Fruit fly (Drosophila melanogaster) ovary, adult (tissue): Measurements from ENCODE around the gene CG16820.

Experiments used
- CG17801 ChIP-seq: fragments of 200-800 bp; optimal IDR thresholded peaks from 2 replicates; lab custom pipeline; 2019; ENCODE audit warnings: missing biosample characterization, mild to moderate bottlenecking, missing genetic modification characterization, moderate library complexity; ENCODE audit not compliant: partially characterized antibody

Gene CG16820

DNA sequence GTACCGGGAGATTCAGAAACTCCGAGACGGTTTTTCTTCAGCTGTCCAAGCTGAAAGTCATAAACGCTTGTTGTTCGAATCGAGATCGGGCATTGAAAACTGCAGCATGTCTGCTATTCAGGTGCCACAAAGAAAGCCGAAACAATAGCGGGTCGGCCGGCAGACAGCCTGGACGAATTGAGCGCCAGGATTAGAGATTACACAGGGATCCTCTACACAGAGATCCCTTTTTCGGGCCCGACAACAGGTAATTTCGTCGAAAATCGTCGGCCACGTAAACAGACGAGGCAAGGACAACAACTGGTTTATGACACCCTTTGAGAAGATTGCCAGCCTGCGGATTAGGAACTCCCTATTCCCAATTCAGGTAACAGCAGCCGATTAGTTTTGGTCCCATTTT lies 18.8 kb upstream of the CG16820 start, which contains the start of gene CG16813:
Gene CG16813, plus strand, starts transcription at position 288 of the 400 bp plus-strand sequence.
- no peak for TF ChIP-seq CG17801 (GFP tag; lab: Kevin White, UChicago)

DNA sequence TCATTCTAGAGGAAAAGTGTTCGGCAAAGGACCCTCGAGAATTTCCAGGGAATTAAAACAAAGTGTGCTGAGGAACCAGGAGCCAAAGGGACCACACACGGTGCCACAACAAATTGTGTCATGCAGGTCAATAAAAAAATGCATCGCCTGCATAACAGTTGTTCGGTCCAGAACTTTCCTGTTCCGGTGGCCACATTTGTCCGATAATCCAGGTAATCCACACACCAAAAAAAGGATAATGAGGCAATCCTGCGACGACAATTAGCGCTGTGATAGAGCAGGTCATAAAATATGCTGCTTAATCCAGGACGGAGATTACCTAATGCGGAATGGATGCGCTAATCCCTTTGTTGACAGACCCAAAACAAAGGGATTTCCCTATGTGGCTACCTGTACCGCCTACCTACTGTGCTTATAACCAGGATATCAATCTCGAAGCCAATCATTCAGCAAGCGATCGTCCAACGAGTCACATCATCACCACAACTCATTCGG lies 16.6 kb upstream of the CG16820 start, which contains the start of gene CG16815:
Gene CG16815, plus strand, starts transcription at position 445 of the 495 bp plus-strand sequence.
- TF ChIP-seq CG17801 (GFP tag; lab: Kevin White, UChicago) = no peak

DNA sequence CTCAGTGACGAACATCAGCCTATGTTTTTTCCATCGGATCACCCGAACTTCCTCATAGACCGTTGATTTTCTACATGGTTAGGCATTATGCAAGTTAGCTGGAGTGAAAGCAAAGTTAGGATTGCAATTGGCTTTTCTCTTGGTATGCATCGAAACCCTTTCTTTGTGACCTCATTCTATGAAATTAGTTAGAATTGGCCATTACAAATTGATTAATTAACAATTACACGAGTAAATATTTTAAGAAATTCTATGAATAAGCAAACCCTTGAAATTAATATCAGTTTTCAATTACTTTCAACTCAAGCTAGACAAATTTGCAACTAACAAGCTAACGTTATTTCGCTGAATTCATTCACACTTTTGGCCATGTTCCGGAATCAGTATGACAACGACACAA lies 14.3 kb upstream of the CG16820 start, which contains the start of gene Prosalpha6T:
Gene Prosalpha6T, plus strand, starts transcription at position 301 of the 400 bp plus-strand sequence.
- no peak for TF ChIP-seq CG17801 (GFP tag; lab: Kevin White, UChicago)

dm6 chr2L:13234610-13235489 lies 11.2 kb upstream of the CG16820 start, which contains the start of gene Mabi:
Gene Mabi, minus strand, starts transcription at chr2L:13234660.
- TF ChIP-seq CG17801 (GFP tag; lab: Kevin White, UChicago) = no peak

- TF ChIP-seq CG17801 (GFP tag; lab: Kevin White, UChicago) = no peak
These were observed 9.8 kb upstream of the CG16820 start, which contains the start of gene Jhbp14 for dm6 chr2L:13236194-13236593. Gene Jhbp14, plus strand, starts transcription at chr2L:13236494.

DNA sequence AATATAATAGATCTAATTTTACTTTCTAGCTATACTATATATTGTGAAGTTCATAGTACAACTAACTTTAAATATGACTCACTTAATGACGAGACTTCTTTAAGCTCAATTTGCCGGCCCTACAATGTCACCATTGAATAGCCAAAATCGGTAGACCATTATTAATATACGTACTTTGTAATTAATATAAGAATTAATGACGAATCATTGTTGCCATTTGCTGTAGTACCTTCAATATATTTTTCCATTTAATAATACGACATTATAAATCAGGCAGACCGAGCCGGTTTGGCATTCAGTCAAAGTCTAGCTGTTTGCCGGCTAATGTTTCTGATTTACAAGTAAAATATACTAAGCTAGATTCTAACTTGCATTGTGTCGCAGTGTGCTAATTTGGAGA lies 6.3 kb upstream of the CG16820 start, which contains the start of gene Jhbp13:
Gene Jhbp13, plus strand, starts transcription at position 301 of the 400 bp plus-strand sequence.
- no peak for TF ChIP-seq CG17801 (GFP tag; lab: Kevin White, UChicago)

dm6 chr2L:13244759-13245308 lies 1.2 kb upstream of the CG16820 start:
- TF ChIP-seq CG17801 (GFP tag; lab: Kevin White, UChicago) = no peak

dm6 chr2L:13251167-13251566 lies 5.1 kb downstream of the CG16820 start:
- TF ChIP-seq CG17801 (GFP tag; lab: Kevin White, UChicago) = no peak

DNA sequence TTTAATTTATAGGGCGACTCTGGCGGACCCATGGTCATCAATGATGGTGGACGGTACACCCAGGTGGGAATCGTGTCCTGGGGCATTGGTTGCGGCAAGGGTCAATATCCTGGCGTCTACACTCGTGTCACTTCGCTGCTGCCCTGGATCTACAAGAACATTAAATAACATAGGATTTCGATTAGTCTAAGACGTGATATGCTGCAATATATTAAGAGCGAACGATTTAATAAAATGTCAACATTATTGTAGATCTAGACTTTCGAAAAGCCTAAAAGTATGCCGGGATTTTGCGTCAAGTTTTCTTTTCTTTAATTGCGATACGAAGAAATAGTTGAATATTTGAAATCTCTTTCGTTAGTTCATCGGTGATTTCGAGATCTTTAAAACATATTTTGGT lies 11.1 kb downstream of the CG16820 start, which contains the start of gene Naa20B:
Gene Naa20B, plus strand, starts transcription at position 301 of the 400 bp plus-strand sequence.
- TF ChIP-seq CG17801 (GFP tag; lab: Kevin White, UChicago) = no peak

dm6 chr2L:13258702-13259101 lies 12.7 kb downstream of the CG16820 start:
- no peak for TF ChIP-seq CG17801 (GFP tag; lab: Kevin White, UChicago)

DNA sequence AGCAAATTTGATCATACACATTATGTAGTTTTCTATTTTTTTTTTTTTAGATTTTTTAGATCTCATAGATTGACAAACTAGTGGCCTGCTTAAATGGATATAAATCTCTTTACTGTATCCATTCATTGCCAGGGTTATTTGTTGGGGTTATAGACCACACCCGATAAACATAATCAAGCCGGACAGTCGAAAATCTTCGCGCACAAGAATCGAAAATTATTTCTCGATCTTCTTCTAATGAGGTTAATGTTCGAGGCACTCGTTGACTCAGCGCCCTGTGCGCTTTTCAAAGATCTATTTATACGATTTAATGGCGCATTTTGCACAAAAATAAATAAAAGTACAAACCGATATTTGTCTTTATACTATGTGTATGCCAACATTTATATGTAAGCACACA lies 13.6 kb downstream of the CG16820 start, which contains the start of gene CG31730:
Gene CG31730, minus strand, starts transcription at position 101 of the 400 bp plus-strand sequence.
- TF ChIP-seq CG17801 (GFP tag; lab: Kevin White, UChicago) = no peak

DNA sequence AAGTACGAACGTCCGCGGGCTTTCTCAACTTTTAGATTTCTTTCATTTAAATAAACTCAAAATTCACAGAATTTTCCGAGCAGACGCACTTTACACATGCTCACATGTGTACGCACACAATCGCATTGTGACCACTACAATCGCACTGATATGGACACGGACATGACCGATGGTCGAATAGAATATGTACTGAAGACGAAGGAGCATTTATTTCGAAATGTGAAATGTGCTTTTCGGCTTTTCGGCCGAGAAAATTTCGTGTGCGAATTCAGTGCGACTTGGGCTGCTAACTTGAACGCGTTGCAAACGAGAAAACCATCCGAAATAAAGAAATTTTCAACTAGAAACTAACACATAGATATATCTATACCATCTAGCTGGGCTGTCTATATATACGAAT lies 14.7 kb downstream of the CG16820 start, which contains the start of gene CG44085:
Gene CG44085, plus strand, starts transcription at position 269 of the 400 bp plus-strand sequence.
- TF ChIP-seq CG17801 (GFP tag; lab: Kevin White, UChicago) = no peak

dm6 chr2L:13265776-13266175 lies 19.7 kb downstream of the CG16820 start, which contains the start of gene CG31848:
Gene CG31848, minus strand, starts transcription at chr2L:13265876.
- TF ChIP-seq CG17801 (GFP tag; lab: Kevin White, UChicago) = no peak

- no peak for TF ChIP-seq CG17801 (GFP tag; lab: Kevin White, UChicago)
These were observed 20.6 kb downstream of the CG16820 start for dm6 chr2L:13266627-13267026.
